Worm (Caenorhabditis elegans) whole organism, late embryonic: ENCODE data around the gene H12I13.6.

Experiments used
- F13H6.1 ChIP-seq: sonication (generic microtip); optimal IDR thresholded peaks from 2 replicates; lab custom pipeline; 2016; ENCODE audit warnings: missing genetic modification characterization, missing compliant biosample characterization
- ceh-31 ChIP-seq: sonication (generic microtip); optimal IDR thresholded peaks from 2 replicates; lab custom pipeline; 2016; ENCODE audit warnings: missing genetic modification characterization, missing compliant biosample characterization
- dmd-4 ChIP-seq: sonication (generic microtip); optimal IDR thresholded peaks from 2 replicates; lab custom pipeline; 2016; ENCODE audit warnings: borderline replicate concordance, missing genetic modification characterization, missing compliant biosample characterization
- pax-1 ChIP-seq: fragments of 150-350 bp; optimal IDR thresholded peaks from 2 replicates; lab custom pipeline; 2014; ENCODE audit warnings: missing biosample characterization, missing genetic modification characterization
- pqm-1 ChIP-seq: sonication (generic microtip); optimal IDR thresholded peaks from 2 replicates; lab custom pipeline; 2016; ENCODE audit warnings: missing genetic modification characterization, missing compliant biosample characterization
- zip-5 ChIP-seq: sonication (generic microtip); optimal IDR thresholded peaks from 2 replicates; lab custom pipeline; 2016; ENCODE audit warnings: missing genetic modification characterization, missing compliant biosample characterization

DNA sequence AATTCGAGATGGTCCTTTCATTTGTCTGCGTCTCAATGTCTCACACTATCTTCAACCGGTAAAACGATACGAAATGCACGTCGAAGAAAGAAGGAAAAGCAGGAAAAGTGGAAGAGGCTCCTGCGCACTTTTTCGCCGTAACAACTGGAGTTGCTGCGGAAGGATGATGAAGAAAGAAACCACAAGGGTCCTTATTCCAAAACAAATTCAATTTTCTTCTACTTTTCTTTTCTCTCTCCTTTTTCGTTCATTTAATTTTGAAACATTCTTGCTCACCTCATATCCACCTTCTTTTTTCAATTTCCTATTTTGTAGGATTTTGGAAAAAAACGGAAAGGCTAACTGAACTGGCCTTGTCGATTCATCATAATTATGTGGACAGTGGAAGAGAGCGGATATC lies 42.8 kb downstream of the H12I13.6 start:
- TF ChIP-seq ceh-31 (peak; percentile 18), F13H6.1 (tag; lab: Kevin White, UChicago) (no peak), dmd-4 (tag; lab: Kevin White, UChicago) (no peak), pqm-1 (tag; lab: Kevin White, UChicago) (no peak), pax-1 (tag; lab: Kevin White, UChicago) (no peak), zip-5 (no peak)
